Fruit fly (Drosophila melanogaster) whole organism, embryonic: ENCODE measurements around the gene CG11470.

ENCODE experiments used
- ATbp ChIP-seq: fragments of 200-800 bp; sonication (Bioruptor generic); optimal IDR thresholded peaks from 2 replicates; lab custom pipeline; 2017; ENCODE audit warnings: missing biosample characterization, mild to moderate bottlenecking, missing genetic modification characterization, missing genetic modification reagents
- Ada2b ChIP-seq: fragments of 200-800 bp; sonication (Bioruptor generic); IDR thresholded peaks from 2 replicates; pipeline ENCODE4 v1.3.6; 2022; ENCODE audit warnings: missing biosample characterization, missing genetic modification characterization
- BtbVII ChIP-seq: fragments of 200-800 bp; sonication (Bioruptor generic); optimal IDR thresholded peaks from 3 replicates; lab custom pipeline; 2017; ENCODE audit warnings: missing biosample characterization, mild to moderate bottlenecking, missing genetic modification characterization
- CG11085 ChIP-seq: fragments of 200-800 bp; sonication (Bioruptor generic); IDR thresholded peaks from 2 replicates; pipeline ENCODE4 v1.3.6; 2022; ENCODE audit warnings: missing biosample characterization, missing genetic modification characterization
- CG11504 ChIP-seq: fragments of 200-800 bp; sonication (Bioruptor generic); optimal IDR thresholded peaks from 3 replicates; lab custom pipeline; 2019; ENCODE audit warnings: missing biosample characterization, mild to moderate bottlenecking, missing genetic modification characterization, moderate library complexity
- CG12744 ChIP-seq: fragments of 200-800 bp; sonication (Bioruptor generic); optimal IDR thresholded peaks from 2 replicates; lab custom pipeline; 2016; ENCODE audit warnings: missing biosample characterization, missing genetic modification characterization
- CG13775 ChIP-seq: fragments of 200-800 bp; sonication (Bioruptor generic); optimal IDR thresholded peaks from 3 replicates; lab custom pipeline; 2017; ENCODE audit warnings: missing biosample characterization, mild to moderate bottlenecking, missing genetic modification characterization
- CG14014 ChIP-seq: fragments of 200-800 bp; sonication (Bioruptor generic); IDR thresholded peaks from 2 replicates; pipeline ENCODE4 v1.3.6; 2022; ENCODE audit warnings: missing biosample characterization, missing genetic modification characterization
- CG14441 ChIP-seq: fragments of 200-800 bp; sonication (Bioruptor generic); IDR thresholded peaks from 2 replicates; pipeline ENCODE4 v1.3.6; 2022; ENCODE audit warnings: missing biosample characterization, missing genetic modification characterization
- CG15601 ChIP-seq: fragments of 200-800 bp; sonication (Bioruptor generic); optimal IDR thresholded peaks from 3 replicates; lab custom pipeline; 2019; ENCODE audit warnings: missing biosample characterization, mild to moderate bottlenecking, missing genetic modification characterization, moderate library complexity
- CG1602 ChIP-seq: fragments of 200-800 bp; sonication (Bioruptor generic); optimal IDR thresholded peaks from 3 replicates; lab custom pipeline; 2016; ENCODE audit warnings: missing biosample characterization, missing genetic modification characterization
- CG1832 ChIP-seq: fragments of 200-800 bp; sonication (Bioruptor generic); optimal IDR thresholded peaks from 2 replicates; lab custom pipeline; 2017; ENCODE audit warnings: missing biosample characterization, mild to moderate bottlenecking, missing genetic modification characterization, inconsistent platforms
- CG2712 ChIP-seq: fragments of 200-800 bp; optimal IDR thresholded peaks from 3 replicates; lab custom pipeline; 2019; ENCODE audit warnings: missing biosample characterization, mild to moderate bottlenecking, missing genetic modification characterization, moderate library complexity
- CG31441 ChIP-seq: fragments of 200-800 bp; sonication (Bioruptor generic); IDR thresholded peaks from 2 replicates; pipeline ENCODE4 v1.3.6; 2022; ENCODE audit warnings: missing biosample characterization, missing genetic modification characterization
- CG34376 ChIP-seq: fragments of 200-800 bp; sonication (Bioruptor generic); optimal IDR thresholded peaks from 2 replicates; lab custom pipeline; 2018; ENCODE audit warnings: missing biosample characterization, mild to moderate bottlenecking, missing genetic modification characterization
- CG6272 ChIP-seq: fragments of 200-800 bp; sonication (Bioruptor generic); IDR thresholded peaks from 2 replicates; pipeline ENCODE4 v1.3.6; 2022; ENCODE audit warnings: missing biosample characterization, missing genetic modification characterization
- CG7372 ChIP-seq: fragments of 200-800 bp; sonication (Bioruptor generic); IDR thresholded peaks from 2 replicates; pipeline ENCODE4 v1.3.6; 2022; ENCODE audit warnings: missing biosample characterization, missing genetic modification characterization
- CG9215 ChIP-seq: fragments of 200-800 bp; sonication (Bioruptor generic); IDR thresholded peaks from 2 replicates; pipeline ENCODE4 v1.3.6; 2022; ENCODE audit warnings: missing biosample characterization, missing genetic modification characterization
- CG9932 ChIP-seq: fragments of 200-800 bp; sonication (Bioruptor generic); IDR thresholded peaks from 2 replicates; pipeline ENCODE4 v1.3.6; 2022; ENCODE audit warnings: missing biosample characterization, missing genetic modification characterization
- CHES-1-like ChIP-seq: fragments of 200-800 bp; sonication (Bioruptor generic); optimal IDR thresholded peaks from 2 replicates; lab custom pipeline; 2016; ENCODE audit warnings: missing biosample characterization, missing genetic modification characterization
- D19B ChIP-seq: fragments of 200-800 bp; sonication (Bioruptor generic); optimal IDR thresholded peaks from 2 replicates; lab custom pipeline; 2017; ENCODE audit warnings: missing biosample characterization, mild to moderate bottlenecking, missing genetic modification characterization
- Deaf1 ChIP-seq: fragments of 200-800 bp; optimal IDR thresholded peaks from 3 replicates; lab custom pipeline; 2019; ENCODE audit warnings: missing biosample characterization, mild to moderate bottlenecking, missing genetic modification characterization, moderate library complexity
- Dref ChIP-seq: fragments of 200-800 bp; sonication (Bioruptor generic); IDR thresholded peaks from 2 replicates; pipeline ENCODE4 v1.3.6; 2022; ENCODE audit warnings: missing biosample characterization, missing genetic modification characterization
- E2f1 ChIP-seq: fragments of 200-800 bp; sonication (Bioruptor generic); IDR thresholded peaks from 2 replicates; pipeline ENCODE4 v1.3.6; 2022; ENCODE audit warnings: missing biosample characterization, missing genetic modification characterization
- E2f2 ChIP-seq: fragments of 200-800 bp; sonication (Bioruptor generic); IDR thresholded peaks from 2 replicates; pipeline ENCODE4 v1.3.6; 2022; ENCODE audit warnings: missing biosample characterization, missing genetic modification characterization
- NC2α ChIP-seq: fragments of 200-800 bp; sonication (Bioruptor generic); optimal IDR thresholded peaks from 2 replicates; lab custom pipeline; 2016; ENCODE audit warnings: missing biosample characterization, missing genetic modification characterization
- Stat92E ChIP-seq, 3 experiments: fragments of >200 bp in 2 of 3; fragments of 200-800 bp in 1 of 3; sonication (Bioruptor generic) in 1 of 3; optimal IDR thresholded peaks; 2 replicates each; lab custom pipeline; 2017 to 2019; ENCODE audit warnings: missing biosample characterization in 3 of 3, missing genetic modification characterization in 3 of 3, mild to moderate bottlenecking in 1 of 3, moderate library complexity in 1 of 3
- Tbp ChIP-seq: fragments of >200 bp; optimal IDR thresholded peaks from 2 replicates; lab custom pipeline; 2018; ENCODE audit warnings: missing biosample characterization, missing genetic modification characterization
- ap ChIP-seq: fragments of 200-800 bp; sonication (Bioruptor generic); IDR thresholded peaks from 2 replicates; pipeline ENCODE4 v1.3.6; 2022; ENCODE audit warnings: missing biosample characterization, missing genetic modification characterization
- ato ChIP-seq: fragments of 200-800 bp; sonication (Bioruptor generic); IDR thresholded peaks from 2 replicates; pipeline ENCODE4 v1.3.6; 2022; ENCODE audit warnings: missing biosample characterization, missing genetic modification characterization; ENCODE audit not compliant: partially characterized antibody
- cad ChIP-seq: fragments of >200 bp; optimal IDR thresholded peaks from 2 replicates; lab custom pipeline; 2017; ENCODE audit warnings: missing biosample characterization, missing genetic modification characterization
- chn ChIP-seq: fragments of 200-800 bp; sonication (Bioruptor generic); optimal IDR thresholded peaks from 2 replicates; lab custom pipeline; 2016; ENCODE audit warnings: missing biosample characterization, missing genetic modification characterization
- dan ChIP-seq: fragments of 200-800 bp; sonication (Bioruptor generic); IDR thresholded peaks from 2 replicates; pipeline ENCODE4 v1.3.6; 2022; ENCODE audit warnings: missing biosample characterization, missing genetic modification characterization
- danr ChIP-seq: fragments of 200-800 bp; sonication (Bioruptor generic); IDR thresholded peaks from 2 replicates; pipeline ENCODE4 v1.3.6; 2022; ENCODE audit warnings: missing biosample characterization, missing genetic modification characterization
- fd102C ChIP-seq: fragments of 200-800 bp; sonication (Bioruptor generic); optimal IDR thresholded peaks from 2 replicates; lab custom pipeline; 2018; ENCODE audit warnings: missing biosample characterization, mild to moderate bottlenecking, missing genetic modification characterization, moderate library complexity
- fd96Cb ChIP-seq: fragments of 200-800 bp; sonication (Bioruptor generic); optimal IDR thresholded peaks from 2 replicates; lab custom pipeline; 2018; ENCODE audit warnings: missing biosample characterization, mild to moderate bottlenecking, missing genetic modification characterization, moderate library complexity
- gcm ChIP-seq: fragments of 200-800 bp; sonication (Bioruptor generic); optimal IDR thresholded peaks from 2 replicates; lab custom pipeline; 2019; ENCODE audit warnings: missing biosample characterization, mild to moderate bottlenecking, missing genetic modification characterization, moderate library complexity
- ham ChIP-seq: fragments of 200-800 bp; sonication (Bioruptor generic); IDR thresholded peaks from 2 replicates; pipeline ENCODE4 v1.3.6; 2022; ENCODE audit warnings: missing biosample characterization, missing genetic modification characterization
- knrl ChIP-seq: fragments of 200-800 bp; sonication (Bioruptor generic); IDR thresholded peaks from 3 replicates; pipeline ENCODE4 v1.3.6; 2022; ENCODE audit warnings: missing biosample characterization, missing genetic modification characterization; ENCODE audit not compliant: partially characterized antibody
- onecut ChIP-seq: fragments of 200-800 bp; sonication (Bioruptor generic); IDR thresholded peaks from 2 replicates; pipeline ENCODE4 v1.3.6; 2022; ENCODE audit warnings: missing biosample characterization, missing genetic modification characterization
- pan ChIP-seq, 4 experiments: fragments of >200 bp in 3 of 4; fragments of 200-800 bp in 1 of 4; sonication (Bioruptor generic) in 1 of 4; optimal IDR thresholded peaks in 3 of 4; IDR thresholded peaks in 1 of 4; 2 replicates each; pipeline versions ENCODE4 v1.3.6 to Lab custom; 2017 to 2022; ENCODE audit warnings: missing biosample characterization in 2 of 4, missing genetic modification characterization in 2 of 4, mixed read lengths in 1 of 4
- peb ChIP-seq: fragments of 200-800 bp; sonication (Bioruptor generic); IDR thresholded peaks from 2 replicates; pipeline ENCODE4 v1.3.6; 2022; ENCODE audit warnings: missing biosample characterization, missing genetic modification characterization
- run ChIP-seq: fragments of 200-800 bp; sonication (Bioruptor generic); optimal IDR thresholded peaks from 3 replicates; lab custom pipeline; 2018; ENCODE audit warnings: missing biosample characterization, mild to moderate bottlenecking, missing genetic modification characterization
- sd ChIP-seq: fragments of 200-800 bp; sonication (Bioruptor generic); optimal IDR thresholded peaks from 3 replicates; lab custom pipeline; 2018; ENCODE audit warnings: missing biosample characterization, mild to moderate bottlenecking, missing genetic modification characterization, moderate library complexity
- tll ChIP-seq, 2 experiments: fragments of 200-800 bp in 1 of 2; fragments of >200 bp in 1 of 2; sonication (Bioruptor generic) in 1 of 2; optimal IDR thresholded peaks; 2 replicates each; lab custom pipeline; 2017 to 2019; ENCODE audit warnings: missing biosample characterization in 2 of 2, missing genetic modification characterization in 2 of 2, mild to moderate bottlenecking in 1 of 2, moderate library complexity in 1 of 2
- trem ChIP-seq: fragments of 200-800 bp; optimal IDR thresholded peaks from 3 replicates; lab custom pipeline; 2019; ENCODE audit warnings: missing biosample characterization, mild to moderate bottlenecking, missing genetic modification characterization, moderate library complexity
- vnd ChIP-seq: fragments of 200-800 bp; sonication (Bioruptor generic); IDR thresholded peaks from 3 replicates; pipeline ENCODE4 v1.3.6; 2022; ENCODE audit warnings: missing biosample characterization, missing genetic modification characterization; ENCODE audit not compliant: partially characterized antibody
- zen2 ChIP-seq: fragments of 200-800 bp; sonication (Bioruptor generic); IDR thresholded peaks from 3 replicates; pipeline ENCODE4 v1.3.6; 2022; ENCODE audit warnings: missing biosample characterization, missing genetic modification characterization; ENCODE audit not compliant: partially characterized antibody
- zfh1 ChIP-seq: fragments of 200-800 bp; sonication (Bioruptor generic); IDR thresholded peaks from 3 replicates; pipeline ENCODE4 v1.3.6; 2022; ENCODE audit warnings: missing biosample characterization, missing genetic modification characterization

The CG11470 gene

DNA sequence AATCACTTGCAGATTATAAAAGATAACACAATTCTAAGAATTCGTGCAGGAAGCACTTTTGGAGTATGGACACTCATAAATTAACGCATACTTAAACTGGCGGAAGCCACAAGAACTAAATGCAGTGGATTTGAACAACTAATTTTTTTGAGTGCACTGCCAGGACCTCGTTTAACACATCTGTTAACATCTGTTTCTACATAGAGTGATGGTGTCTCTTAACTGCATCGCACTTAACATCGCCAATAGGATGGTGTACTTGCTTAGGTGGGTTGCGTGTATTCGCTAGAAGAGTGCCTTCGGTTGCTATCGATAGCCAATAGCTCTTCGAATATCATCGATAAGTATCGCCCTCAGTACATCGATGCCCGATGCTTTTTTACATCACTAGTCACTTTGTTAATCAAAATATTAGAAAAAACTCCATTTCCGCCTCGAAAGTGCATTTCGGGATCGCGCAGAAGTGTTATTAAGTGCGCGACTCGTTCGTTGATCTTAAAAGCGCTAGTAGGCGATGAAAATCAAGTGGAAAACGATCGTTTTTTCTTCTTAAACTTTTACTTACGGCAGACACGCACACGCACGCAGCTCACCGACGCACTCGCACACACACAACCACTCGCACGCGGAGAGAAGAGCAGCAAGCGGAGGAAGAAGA lies 2.0 kb upstream of the CG11470 start, which contains the start of gene alph (continued):
- TF ChIP-seq E2f2 (GFP tag; lab: Robert Waterston, UW) (0 out of 2 replicates have a peak, but pooled peaks have one; percentile 25), Deaf1 (tag; lab: Kevin White, UChicago) (no peak), vnd (GFP tag; lab: Robert Waterston, UW) (peak; percentile 98), knrl (GFP tag; lab: Robert Waterston, UW) (peak; percentile 98), CG15601 (tag; lab: Kevin White, UChicago) (peak; percentile 10), zen2 (GFP tag; lab: Robert Waterston, UW) (peak; percentile 93), CG12744 (GFP tag; lab: Kevin White, UChicago) (peak; percentile 17), CG34376 (no peak), dan (GFP tag; lab: Robert Waterston, UW) (no peak), chn (GFP tag; lab: Kevin White, UChicago) (peak; percentile 30), CG13775 (GFP tag; lab: Kevin White, UChicago) (peak; percentile 17), danr (GFP tag; lab: Robert Waterston, UW) (no peak), CG31441 (GFP tag; lab: Robert Waterston, UW) (no peak), Stat92E (GFP tag; optimal IDR thresholded peaks at IDR 0.05; lab: Kevin White, UChicago) (peak in 1 of 3 experiments; percentile 54), trem (no peak), E2f1 (GFP tag; lab: Robert Waterston, UW) (no peak), pan (optimal IDR thresholded peaks at IDR 0.05; lab: Kevin White, UChicago) (no peak), pan (GFP tag; optimal IDR thresholded peaks at IDR 0.05 in 1 of 2, IDR thresholded peaks at IDR 0.05 in 1 of 2) (peak in 1 of 2 experiments; percentile 45), zfh1 (peak; percentile 26; the same call in 1 of the 3 replicates), CG9215 (no peak; the same call in 1 of the 2 replicates), CG2712 (tag; lab: Kevin White, UChicago) (peak; percentile 37), ham (no peak), CG14014 (peak; percentile 10; the same call in 1 of the 2 replicates), Ada2b (peak; percentile 28; the same call in 1 of the 2 replicates), CG11504 (tag; lab: Kevin White, UChicago) (no peak), onecut (GFP tag; lab: Robert Waterston, UW) (peak; percentile 55), tll (GFP tag; optimal IDR thresholded peaks at IDR 0.05; lab: Kevin White, UChicago) (peak in 1 of 2 experiments; percentile 6), CG1602 (GFP tag; lab: Kevin White, UChicago) (peak; percentile 8), CG14441 (GFP tag; lab: Robert Waterston, UW) (no peak), ap (GFP tag; lab: Robert Waterston, UW) (no peak), CG6272 (GFP tag; lab: Robert Waterston, UW) (peak; percentile 60; the same call in 1 of the 2 replicates), D19B (GFP tag; lab: Kevin White, UChicago) (no peak), CHES-1-like (GFP tag; lab: Kevin White, UChicago) (peak; percentile 64), NC2α (no peak), ato (GFP tag; lab: Robert Waterston, UW) (peak; percentile 98), cad (GFP tag; lab: Kevin White, UChicago) (no peak), gcm (no peak), Tbp (GFP tag; lab: Kevin White, UChicago) (no peak), CG7372 (GFP tag; lab: Robert Waterston, UW) (no peak), ATbp (GFP tag; lab: Kevin White, UChicago) (peak; percentile 15), BtbVII (GFP tag; lab: Kevin White, UChicago) (no peak), fd102C (GFP tag; lab: Kevin White, UChicago) (no peak), CG9932 (GFP tag; lab: Robert Waterston, UW) (peak; percentile 82), sd (tag; lab: Kevin White, UChicago) (no peak), CG1832 (GFP tag; lab: Kevin White, UChicago) (no peak), peb (GFP tag; lab: Robert Waterston, UW) (no peak), Dref (GFP tag; lab: Robert Waterston, UW) (peak; percentile 99), CG11085 (no peak), fd96Cb (tag; lab: Kevin White, UChicago) (peak; percentile 8), run (no peak)
